Worm (Caenorhabditis elegans) whole organism, L3 larva: ENCODE results near the gene sri-6.

Experiments used
- ama-1 ChIP-seq: fragments of 150-350 bp; optimal IDR thresholded peaks from 2 replicates; lab custom pipeline; 2018
- ceh-82 ChIP-seq: fragments of 150-350 bp; optimal IDR thresholded peaks from 2 replicates; lab custom pipeline; 2014; ENCODE audit warnings: missing biosample characterization, missing genetic modification characterization
- elt-1 ChIP-seq: fragments of 150-350 bp; optimal IDR thresholded peaks from 2 replicates; lab custom pipeline; 2014; ENCODE audit warnings: missing biosample characterization, missing genetic modification characterization
- sea-2 ChIP-seq: fragments of 150-350 bp; sonication (generic microtip); optimal IDR thresholded peaks from 4 replicates; lab custom pipeline; 2014; ENCODE audit warnings: missing biosample characterization, missing genetic modification reagents, missing genetic modification characterization
- skn-1 ChIP-seq: fragments of 150-350 bp; optimal IDR thresholded peaks from 2 replicates; lab custom pipeline; 2014; ENCODE audit warnings: missing biosample characterization, missing genetic modification characterization
- ztf-11 ChIP-seq: fragments of 150-350 bp; optimal IDR thresholded peaks from 2 replicates; lab custom pipeline; 2014; ENCODE audit warnings: missing biosample characterization, missing genetic modification characterization
- ztf-4 ChIP-seq: fragments of 150-350 bp; optimal IDR thresholded peaks from 2 replicates; lab custom pipeline; 2014; ENCODE audit warnings: missing biosample characterization, missing genetic modification characterization

ce11 chrV:13176117-13176753 is 9.2 kb upstream of the sri-6 start, which contains the start of gene him-17:
- TF ChIP-seq ztf-4 (tag; lab: Kevin White, UChicago), result no peak
- no peak for TF ChIP-seq elt-1
- no peak for TF ChIP-seq ceh-82 (tag; lab: Kevin White, UChicago)
- TF ChIP-seq ztf-11 (tag; lab: Kevin White, UChicago), result no peak
- TF ChIP-seq skn-1 (tag; lab: Kevin White, UChicago), result no peak
- TF ChIP-seq ama-1 (lab: Kevin White, UChicago), result no peak
- TF ChIP-seq sea-2 (GFP tag; lab: Kevin White, UChicago), result no peak
